Worm (Caenorhabditis elegans) whole organism, L4 larva: Measurements from ENCODE around the gene T05A8.11.

Source experiments
- F26F4.8 ChIP-seq: fragments of 200-800 bp; sonication (Bioruptor generic); conservative IDR thresholded peaks from 2 replicates; pipeline ENCODE4 v1.3.6; 2022; ENCODE audit warnings: missing genetic modification characterization, missing compliant biosample characterization
- F37D6.2 ChIP-seq: sonication (generic microtip); optimal IDR thresholded peaks from 2 replicates; lab custom pipeline; 2016; ENCODE audit warnings: mild to moderate bottlenecking, missing genetic modification characterization, missing compliant biosample characterization
- F49E8.2 ChIP-seq: sonication (generic microtip); optimal IDR thresholded peaks from 2 replicates; lab custom pipeline; 2016; ENCODE audit warnings: missing compliant biosample characterization, mild to moderate bottlenecking, missing genetic modification characterization, borderline replicate concordance
- Y75B8A.6 ChIP-seq: fragments of 200-800 bp; sonication (Bioruptor generic); IDR thresholded peaks from 2 replicates; pipeline ENCODE4 v1.3.6; 2022; ENCODE audit warnings: missing genetic modification reagents, missing genetic modification characterization, missing compliant biosample characterization
- ZK337.2 ChIP-seq: fragments of 200-800 bp; sonication (Bioruptor generic); IDR thresholded peaks from 2 replicates; pipeline ENCODE4 v1.3.6; 2022; ENCODE audit warnings: missing genetic modification reagents, missing genetic modification characterization, missing compliant biosample characterization
- arid-1 ChIP-seq: fragments of 200-800 bp; sonication (Bioruptor generic); conservative IDR thresholded peaks from 2 replicates; pipeline ENCODE4 v1.3.6; 2022; ENCODE audit warnings: missing genetic modification reagents, missing genetic modification characterization, missing compliant biosample characterization
- ceh-82 ChIP-seq: sonication (generic microtip); optimal IDR thresholded peaks from 2 replicates; lab custom pipeline; 2017; ENCODE audit warnings: missing biosample characterization, missing genetic modification characterization
- ces-1 ChIP-seq: fragments of 150-350 bp; sonication (generic microtip); optimal IDR thresholded peaks from 4 replicates; lab custom pipeline; 2014; ENCODE audit warnings: missing biosample characterization, missing genetic modification reagents, missing genetic modification characterization
- daf-16 ChIP-seq, 3 experiments: sonication (generic microtip); optimal IDR thresholded peaks; 2 replicates each; lab custom pipeline; 2016 to 2017; ENCODE audit warnings: missing genetic modification characterization in 3 of 3, missing genetic modification reagents in 3 of 3, mild to moderate bottlenecking in 2 of 3, missing compliant biosample characterization in 2 of 3, missing biosample characterization in 1 of 3, moderate library complexity in 1 of 3
- dmd-6 ChIP-seq: fragments of 200-800 bp; sonication (Bioruptor generic); IDR thresholded peaks from 2 replicates; pipeline ENCODE4 v1.3.6; 2022; ENCODE audit warnings: missing genetic modification reagents, missing genetic modification characterization, missing compliant biosample characterization
- dmd-8 ChIP-seq: fragments of 200-800 bp; sonication (Bioruptor generic); IDR thresholded peaks from 2 replicates; pipeline ENCODE4 v1.3.6; 2022; ENCODE audit warnings: missing genetic modification characterization, missing compliant biosample characterization
- dmd-9 ChIP-seq: fragments of 200-800 bp; sonication (Bioruptor generic); IDR thresholded peaks from 2 replicates; pipeline ENCODE4 v1.3.6; 2022; ENCODE audit warnings: missing genetic modification reagents, missing genetic modification characterization, missing compliant biosample characterization
- dpl-1 ChIP-seq: fragments of 150-350 bp; optimal IDR thresholded peaks from 2 replicates; lab custom pipeline; 2014; ENCODE audit warnings: missing biosample characterization, missing genetic modification reagents, missing genetic modification characterization
- egl-27 ChIP-seq: sonication (generic microtip); optimal IDR thresholded peaks from 3 replicates; lab custom pipeline; 2017; ENCODE audit warnings: missing biosample characterization, missing genetic modification reagents, missing genetic modification characterization
- hif-1 ChIP-seq, 2 experiments: sonication (generic microtip); optimal IDR thresholded peaks; 2 replicates each; lab custom pipeline; 2016 to 2017; ENCODE audit warnings: missing compliant biosample characterization in 2 of 2, missing genetic modification characterization in 2 of 2, missing genetic modification reagents in 2 of 2, missing genotype in 2 of 2, mild to moderate bottlenecking in 1 of 2
- hlh-11 ChIP-seq: fragments of 200-800 bp; sonication (Bioruptor generic); optimal IDR thresholded peaks from 2 replicates; lab custom pipeline; 2018; ENCODE audit warnings: mild to moderate bottlenecking, missing genetic modification characterization, missing compliant biosample characterization
- hlh-30 ChIP-seq: sonication (generic microtip); optimal IDR thresholded peaks from 2 replicates; lab custom pipeline; 2017; ENCODE audit warnings: antibody characterized with exemption, mild to moderate bottlenecking, missing genetic modification characterization, missing compliant biosample characterization; ENCODE audit not compliant: insufficient read depth
- lin-38 ChIP-seq: fragments of 200-800 bp; sonication (Bioruptor generic); IDR thresholded peaks from 2 replicates; pipeline ENCODE4 v1.3.6; 2022; ENCODE audit warnings: missing genetic modification reagents, missing genetic modification characterization, missing compliant biosample characterization
- lsy-2 ChIP-seq, 2 experiments: fragments of 150-350 bp in 1 of 2; sonication (generic microtip) in 1 of 2; optimal IDR thresholded peaks; 2 replicates each; lab custom pipeline; 2014 to 2017; ENCODE audit warnings: missing biosample characterization in 2 of 2, missing genetic modification characterization in 2 of 2
- madf-5 ChIP-seq, 2 experiments: fragments of 200-800 bp; sonication (Bioruptor generic); IDR thresholded peaks; 2 replicates each; pipeline ENCODE4 v1.3.6; 2022; ENCODE audit warnings: missing compliant biosample characterization in 2 of 2, missing genetic modification characterization in 2 of 2
- mep-1 ChIP-seq: fragments of 150-350 bp; sonication (generic microtip); optimal IDR thresholded peaks from 3 replicates; lab custom pipeline; 2014; ENCODE audit warnings: missing biosample characterization, missing genetic modification characterization
- mes-2 ChIP-seq: sonication (generic microtip); optimal IDR thresholded peaks from 2 replicates; lab custom pipeline; 2016; ENCODE audit warnings: missing genotype, mild to moderate bottlenecking, missing genetic modification characterization, missing compliant biosample characterization; ENCODE audit not compliant: poor library complexity, severe bottlenecking
- nhr-11 ChIP-seq: fragments of 150-350 bp; optimal IDR thresholded peaks from 2 replicates; lab custom pipeline; 2014; ENCODE audit warnings: missing biosample characterization, missing genetic modification characterization
- nhr-28 ChIP-seq: fragments of 150-350 bp; optimal IDR thresholded peaks from 2 replicates; lab custom pipeline; 2014; ENCODE audit warnings: missing biosample characterization, missing genetic modification characterization
- nhr-6 ChIP-seq: fragments of 150-350 bp; optimal IDR thresholded peaks from 2 replicates; lab custom pipeline; 2014; ENCODE audit warnings: missing biosample characterization, missing genetic modification characterization
- pqm-1 ChIP-seq: sonication (generic microtip); optimal IDR thresholded peaks from 2 replicates; lab custom pipeline; 2017; ENCODE audit warnings: missing biosample characterization, missing genetic modification characterization
- rbr-2 ChIP-seq: sonication (generic microtip); optimal IDR thresholded peaks from 2 replicates; lab custom pipeline; 2016; ENCODE audit warnings: missing genotype, missing genetic modification characterization, missing compliant biosample characterization
- saeg-2 ChIP-seq: fragments of 200-800 bp; sonication (Bioruptor generic); IDR thresholded peaks from 2 replicates; pipeline ENCODE4 v1.3.6; 2022; ENCODE audit warnings: missing genetic modification reagents, missing genetic modification characterization, missing compliant biosample characterization
- set-16 ChIP-seq: fragments of 200-800 bp; sonication (Bioruptor generic); IDR thresholded peaks from 2 replicates; pipeline ENCODE4 v1.3.6; 2022; ENCODE audit warnings: missing genetic modification reagents, missing genetic modification characterization, missing compliant biosample characterization
- tag-97 ChIP-seq: fragments of 200-800 bp; sonication (Bioruptor generic); IDR thresholded peaks from 2 replicates; pipeline ENCODE4 v1.3.6; 2022; ENCODE audit warnings: missing genetic modification characterization, missing compliant biosample characterization
- tra-1 ChIP-seq: fragments of 200-800 bp; sonication (Bioruptor generic); IDR thresholded peaks from 2 replicates; pipeline ENCODE4 v1.3.6; 2022; ENCODE audit warnings: missing genetic modification reagents, missing genetic modification characterization, missing compliant biosample characterization
- unc-130 ChIP-seq: sonication (generic microtip); optimal IDR thresholded peaks from 2 replicates; lab custom pipeline; 2016; ENCODE audit warnings: missing genetic modification reagents, missing genetic modification characterization, missing compliant biosample characterization
- unc-62 ChIP-seq, 3 experiments: fragments of 150-350 bp in 1 of 3; sonication (generic microtip); optimal IDR thresholded peaks in 2 of 3; peaks in 1 of 3; 1 replicate in 1 of 3; 2 replicates in 2 of 3; lab custom pipeline; 2014 to 2017; ENCODE audit warnings: missing biosample characterization in 3 of 3, missing genetic modification characterization in 3 of 3, missing genetic modification reagents in 3 of 3, missing genotype in 1 of 3

The T05A8.11 gene

ce11 chrII:2752536-2752935 lies 27.1 kb upstream of the T05A8.11 start, which contains the start of gene F29A7.6:
F29A7.6 (minus strand) TSS chrII:2752611.
- peak; percentile 67; the same call in 1 of the 2 replicates for TF ChIP-seq ZK337.2
- no peak for TF ChIP-seq set-16 (GFP tag; lab: Robert Waterston, UW)
- peak; percentile 56 for TF ChIP-seq dpl-1
- TF ChIP-seq madf-5 (GFP tag; IDR thresholded peaks at IDR 0.05; lab: Robert Waterston, UW), result no peak
- peak; percentile 50; the same call in 1 of the 2 replicates for TF ChIP-seq dmd-6 (GFP tag; lab: Robert Waterston, UW)
- TF ChIP-seq rbr-2 (tag; lab: Kevin White, UChicago), result peak; percentile 49
- peak; percentile 98 for TF ChIP-seq lin-38
- TF ChIP-seq arid-1 (GFP tag; lab: Robert Waterston, UW), result no peak
- TF ChIP-seq nhr-28 (tag; lab: Kevin White, UChicago), result peak; percentile 12
- 0 out of 2 replicates have a peak, but pooled peaks have one; percentile 6 for TF ChIP-seq tra-1 (GFP tag; lab: Robert Waterston, UW)
- peak; percentile 69 for TF ChIP-seq unc-130 (GFP tag; lab: Kevin White, UChicago)
- TF ChIP-seq unc-62 (GFP tag; optimal IDR thresholded peaks at IDR 0.05 in 1 of 2; lab: Kevin White, UChicago), result no peak
- TF ChIP-seq unc-62 (tag; optimal IDR thresholded peaks at IDR 0.05; lab: Kevin White, UChicago), result no peak
- peak; percentile 97 for TF ChIP-seq mes-2 (tag; lab: Kevin White, UChicago)
- peak; percentile 10 for TF ChIP-seq F49E8.2 (tag; lab: Kevin White, UChicago)
- TF ChIP-seq nhr-6 (tag; lab: Kevin White, UChicago), result peak; percentile 3
- peak; percentile 10 for TF ChIP-seq nhr-11 (tag; lab: Kevin White, UChicago)
- TF ChIP-seq egl-27 (tag; lab: Kevin White, UChicago), result no peak
- TF ChIP-seq hlh-11 (tag; lab: Kevin White, UChicago), result peak; percentile 25
- 0 out of 2 replicates have a peak, but pooled peaks have one; percentile 26 for TF ChIP-seq dmd-9 (GFP tag; lab: Robert Waterston, UW)
- TF ChIP-seq hif-1 (tag; optimal IDR thresholded peaks at IDR 0.05; lab: Kevin White, UChicago), result peak in 1 of 2 experiments; percentile 80

- no peak for TF ChIP-seq saeg-2 (GFP tag; lab: Robert Waterston, UW)
- no peak for TF ChIP-seq daf-16 (GFP tag; optimal IDR thresholded peaks at IDR 0.05; lab: Kevin White, UChicago)
- TF ChIP-seq daf-16 (tag; optimal IDR thresholded peaks at IDR 0.05; lab: Kevin White, UChicago), result peak; percentile 28
- TF ChIP-seq lin-38, result peak; percentile 73
These were observed 25.8 kb upstream of the T05A8.11 start for ce11 chrII:2751278-2751677.

- TF ChIP-seq nhr-28 (tag; lab: Kevin White, UChicago) (peak; percentile 74), F26F4.8 (GFP tag; lab: Robert Waterston, UW) (no peak), ces-1 (GFP tag; lab: Kevin White, UChicago) (no peak), daf-16 (GFP tag; optimal IDR thresholded peaks at IDR 0.05; lab: Kevin White, UChicago) (no peak), daf-16 (tag; optimal IDR thresholded peaks at IDR 0.05; lab: Kevin White, UChicago) (peak; percentile 49), tag-97 (GFP tag; lab: Robert Waterston, UW) (no peak), tra-1 (GFP tag; lab: Robert Waterston, UW) (no peak), Y75B8A.6 (GFP tag; lab: Robert Waterston, UW) (no peak), hlh-30 (tag; lab: Kevin White, UChicago) (no peak), mep-1 (no peak), dmd-8 (no peak), F37D6.2 (tag; lab: Kevin White, UChicago) (no peak), nhr-6 (tag; lab: Kevin White, UChicago) (no peak), pqm-1 (tag; lab: Kevin White, UChicago) (peak; percentile 18), lsy-2 (tag; optimal IDR thresholded peaks at IDR 0.05; lab: Kevin White, UChicago) (no peak), ceh-82 (tag; lab: Kevin White, UChicago) (no peak)
- TF ChIP-seq, all 104 proteins: peak for 3
These were observed 24.2 kb upstream of the T05A8.11 start, which contains the start of gene F29A7.4 for ce11 chrII:2749595-2750048. F29A7.4 (plus strand) TSS chrII:2749998.
